Worm (Caenorhabditis elegans) whole organism, midembryonic: ENCODE results near the gene unc-30.

Experiments
- T22C8.4 ChIP-seq: fragments of 200-800 bp; sonication (Bioruptor generic); IDR thresholded peaks from 2 replicates; pipeline ENCODE4 v1.3.6; 2022; ENCODE audit warnings: missing genetic modification characterization, missing compliant biosample characterization
- cog-1 ChIP-seq: sonication (generic microtip); optimal IDR thresholded peaks from 2 replicates; lab custom pipeline; 2016; ENCODE audit warnings: missing genetic modification characterization, missing compliant biosample characterization
- flt-1 ChIP-seq: fragments of 200-800 bp; sonication (Bioruptor generic); IDR thresholded peaks from 2 replicates; pipeline ENCODE4 v1.3.6; 2022; ENCODE audit warnings: missing genetic modification characterization, missing compliant biosample characterization
- klf-2 ChIP-seq: fragments of 200-800 bp; sonication (Bioruptor generic); conservative IDR thresholded peaks from 2 replicates; pipeline ENCODE4 v1.3.6; 2022; ENCODE audit warnings: missing genetic modification reagents, missing genetic modification characterization, missing compliant biosample characterization
- med-1 ChIP-seq: sonication (generic microtip); optimal IDR thresholded peaks from 2 replicates; lab custom pipeline; 2017; ENCODE audit warnings: missing genetic modification characterization, mild to moderate bottlenecking, missing compliant biosample characterization, antibody characterized with exemption, missing genetic modification reagents; ENCODE audit not compliant: insufficient read depth
- ref-1 ChIP-seq: fragments of 200-800 bp; sonication (Bioruptor generic); conservative IDR thresholded peaks from 2 replicates; pipeline ENCODE4 v1.3.6; 2022; ENCODE audit warnings: missing genetic modification reagents, missing genetic modification characterization, missing compliant biosample characterization
- tab-1 ChIP-seq: fragments of 200-800 bp; sonication (Bioruptor generic); IDR thresholded peaks from 2 replicates; pipeline ENCODE4 v1.3.6; 2022; ENCODE audit warnings: missing genetic modification characterization, missing compliant biosample characterization
- ztf-23 ChIP-seq: fragments of 200-800 bp; sonication (Bioruptor generic); IDR thresholded peaks from 2 replicates; pipeline ENCODE4 v1.3.6; 2022; ENCODE audit warnings: missing genetic modification reagents, missing genetic modification characterization, missing compliant biosample characterization
- ztf-29 ChIP-seq: fragments of 200-800 bp; sonication (Bioruptor generic); IDR thresholded peaks from 2 replicates; pipeline ENCODE4 v1.3.6; 2022; ENCODE audit warnings: missing genetic modification reagents, missing genetic modification characterization, missing compliant biosample characterization

Gene unc-30

DNA sequence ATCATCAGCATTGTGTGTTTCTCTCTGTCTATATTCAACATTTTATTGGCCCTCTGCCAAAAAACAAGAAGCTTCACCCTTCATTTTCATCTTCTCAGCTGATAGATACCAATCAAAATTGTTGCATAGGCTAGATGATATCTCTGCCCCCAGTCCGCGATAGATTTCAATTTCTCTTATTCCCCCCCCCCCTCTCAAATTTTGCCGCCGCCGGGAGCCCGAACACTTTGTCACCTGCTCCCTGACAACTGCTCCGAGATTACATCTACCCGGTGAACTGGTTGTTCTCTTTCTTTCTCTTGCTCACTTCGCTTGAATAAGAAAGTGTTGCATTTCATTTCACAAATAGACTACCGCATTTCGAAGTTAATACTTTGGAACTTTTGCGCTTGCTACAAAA, 7.2 kb downstream of the unc-30 start:
- TF ChIP-seq cog-1, result no peak
- TF ChIP-seq ztf-29 (GFP tag; lab: Robert Waterston, UW), result no peak
- TF ChIP-seq T22C8.4 (GFP tag; lab: Robert Waterston, UW), result no peak
- TF ChIP-seq ztf-23, result no peak
- no peak for TF ChIP-seq tab-1 (GFP tag; lab: Robert Waterston, UW)
- no peak for TF ChIP-seq ref-1 (GFP tag; lab: Robert Waterston, UW)
- TF ChIP-seq med-1 (GFP tag; lab: Kevin White, UChicago), result no peak
- TF ChIP-seq flt-1 (GFP tag; lab: Robert Waterston, UW), result no peak
- no peak for TF ChIP-seq klf-2 (GFP tag; lab: Robert Waterston, UW)

DNA sequence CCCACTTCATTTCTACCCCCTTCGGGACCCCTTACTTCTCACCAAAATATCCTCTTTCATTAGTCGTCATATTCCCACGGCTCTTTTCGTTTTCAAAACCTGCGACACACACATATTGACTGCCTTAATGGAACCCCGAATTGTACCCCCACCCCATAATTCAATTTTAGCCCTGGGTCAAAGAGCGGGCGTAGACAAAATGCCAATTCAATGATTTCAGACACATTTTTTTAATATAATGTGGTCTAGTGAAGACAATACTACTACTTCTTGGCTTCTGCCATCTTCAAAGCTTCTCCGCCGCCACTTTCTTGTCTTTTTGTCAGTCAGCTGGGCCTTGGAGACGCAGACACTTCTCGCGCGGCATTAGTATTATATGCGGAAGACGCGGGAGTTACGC, 8.9 kb downstream of the unc-30 start:
- TF ChIP-seq klf-2 (GFP tag; lab: Robert Waterston, UW), result no peak
- TF ChIP-seq tab-1 (GFP tag; lab: Robert Waterston, UW), result no peak

DNA sequence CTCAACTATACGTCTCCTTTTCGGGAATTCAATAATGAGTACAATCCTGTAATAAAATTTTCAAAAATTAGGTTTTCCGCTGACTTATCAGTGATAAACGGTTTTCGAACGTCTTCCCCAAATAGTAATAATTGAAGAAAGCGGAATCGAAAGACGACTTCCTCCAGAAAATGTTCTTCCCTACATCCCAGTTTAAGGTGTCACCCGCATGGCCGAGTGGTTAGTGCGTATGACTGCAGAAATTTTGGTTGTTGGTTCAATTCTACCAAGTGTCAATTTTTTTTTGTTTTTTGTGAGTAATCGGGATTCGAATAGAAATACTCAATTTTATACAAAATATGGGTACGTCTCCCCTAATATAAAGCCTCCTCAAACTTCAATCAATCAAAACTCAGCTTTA, 22.0 kb downstream of the unc-30 start:
- TF ChIP-seq ztf-23 (peak; percentile 30; the same call in 1 of the 2 replicates), flt-1 (GFP tag; lab: Robert Waterston, UW) (peak; percentile 54), tab-1 (GFP tag; lab: Robert Waterston, UW) (0 out of 2 replicates have a peak, but pooled peaks have one; percentile 51), ref-1 (GFP tag; lab: Robert Waterston, UW) (peak; percentile 43; the same call in 1 of the 2 replicates), T22C8.4 (GFP tag; lab: Robert Waterston, UW) (0 out of 2 replicates have a peak, but pooled peaks have one; percentile 25)

DNA sequence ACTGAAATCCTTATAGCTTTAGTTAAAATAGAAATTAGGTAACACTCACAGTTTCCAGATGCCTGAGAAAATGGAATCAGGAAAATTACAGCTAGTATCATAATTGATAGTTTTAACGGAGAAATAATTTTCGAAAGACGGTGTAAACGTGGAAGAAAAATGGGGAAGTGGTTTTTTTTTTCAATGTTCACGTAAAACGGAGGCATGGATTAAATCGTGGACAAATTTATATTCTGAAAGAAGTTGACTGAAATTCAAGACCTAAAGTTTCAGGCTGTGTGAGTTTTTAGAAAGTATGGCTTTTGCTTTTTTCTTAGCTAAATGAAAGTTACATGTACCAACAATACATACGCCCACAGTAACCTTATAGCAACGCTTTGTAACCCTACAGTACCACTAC, 23.5 kb downstream of the unc-30 start, which contains the start of gene spe-43:
TSS of gene spe-43 (minus strand) at position 101 of the 400 bp plus-strand sequence.
- TF ChIP-seq tab-1 (GFP tag; lab: Robert Waterston, UW) (no peak), klf-2 (GFP tag; lab: Robert Waterston, UW) (no peak), med-1 (GFP tag; lab: Kevin White, UChicago) (no peak), ref-1 (GFP tag; lab: Robert Waterston, UW) (no peak), ztf-23 (no peak), ztf-29 (GFP tag; lab: Robert Waterston, UW) (no peak), cog-1 (no peak), T22C8.4 (GFP tag; lab: Robert Waterston, UW) (no peak), flt-1 (GFP tag; lab: Robert Waterston, UW) (no peak)

DNA sequence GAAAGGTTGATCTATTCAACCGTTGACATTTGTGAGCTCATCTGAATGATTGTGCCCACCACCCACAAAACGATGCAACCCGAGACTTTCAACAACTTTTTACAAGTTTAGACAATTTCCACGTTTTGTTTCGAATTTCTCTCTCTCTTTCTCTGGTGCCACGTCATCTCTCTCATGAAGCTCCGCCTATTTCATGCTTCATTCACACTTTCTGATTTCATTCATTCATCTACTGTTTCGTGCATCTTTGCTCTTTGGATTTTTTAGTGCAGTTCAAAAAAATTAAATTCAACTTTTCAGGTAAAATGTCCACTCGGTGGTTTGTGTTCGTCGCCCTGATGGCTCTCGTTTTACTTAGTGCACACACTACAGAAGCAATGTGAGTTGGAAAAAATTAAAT, 30.5 kb downstream of the unc-30 start, which contains the start of gene nlp-79:
TSS of gene nlp-79 (plus strand) at position 301 of the 400 bp plus-strand sequence.
- TF ChIP-seq cog-1, result no peak
- TF ChIP-seq ztf-29 (GFP tag; lab: Robert Waterston, UW), result no peak
- TF ChIP-seq klf-2 (GFP tag; lab: Robert Waterston, UW), result no peak
- no peak for TF ChIP-seq tab-1 (GFP tag; lab: Robert Waterston, UW)
- no peak for TF ChIP-seq flt-1 (GFP tag; lab: Robert Waterston, UW)
- no peak for TF ChIP-seq ztf-23

DNA sequence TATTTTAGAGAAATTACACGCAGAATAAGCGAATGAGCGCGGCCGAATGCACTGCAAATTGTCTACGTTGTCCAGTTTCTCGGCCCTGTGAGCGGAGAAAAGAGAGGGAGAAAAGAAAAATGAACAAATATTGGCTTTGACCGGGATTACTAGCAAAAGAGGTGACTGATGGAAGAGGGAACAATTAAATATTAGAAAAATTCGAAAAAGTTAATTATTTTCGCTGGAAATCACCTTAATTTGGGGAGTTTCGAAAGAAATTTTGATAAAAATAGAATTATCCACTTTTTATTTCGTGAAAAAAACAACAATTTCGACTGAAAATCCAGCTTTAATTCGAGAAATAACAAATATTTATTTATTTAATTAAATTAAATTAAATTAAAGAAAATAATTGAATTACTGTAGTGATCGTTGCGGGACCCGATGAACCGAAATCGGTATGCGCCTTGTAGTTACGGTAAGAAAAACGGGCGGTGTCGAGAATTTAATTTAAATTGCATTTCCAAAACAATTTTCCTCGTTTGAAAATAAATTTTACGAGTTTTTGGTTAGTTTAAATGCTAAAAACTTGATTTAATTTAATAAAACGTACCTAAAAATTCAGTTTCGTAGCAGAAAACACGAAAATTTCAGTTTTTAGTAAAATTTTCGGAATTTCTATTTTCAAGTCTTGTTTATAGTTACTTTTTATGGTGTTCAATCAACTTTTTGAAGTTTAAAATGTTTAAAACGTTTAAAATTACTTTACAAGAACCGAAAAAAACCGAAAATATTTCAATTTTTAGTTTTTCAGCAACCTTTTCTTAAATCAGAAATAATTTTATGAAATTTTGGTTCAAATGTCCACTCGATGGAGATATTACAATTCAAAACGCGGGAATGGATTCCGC, 35.9 kb downstream of the unc-30 start, which contains the start of the genes crld-1 and msh-5:
TSS of gene crld-1 (minus strand) at position 51 of the 893 bp plus-strand sequence.
TSS of gene msh-5 (plus strand) at position 843 of the 893 bp plus-strand sequence.
- TF ChIP-seq ztf-23 (no peak), flt-1 (GFP tag; lab: Robert Waterston, UW) (no peak), ztf-29 (GFP tag; lab: Robert Waterston, UW) (no peak), ref-1 (GFP tag; lab: Robert Waterston, UW) (no peak), tab-1 (GFP tag; lab: Robert Waterston, UW) (no peak), cog-1 (no peak), T22C8.4 (GFP tag; lab: Robert Waterston, UW) (no peak), klf-2 (GFP tag; lab: Robert Waterston, UW) (no peak), med-1 (GFP tag; lab: Kevin White, UChicago) (no peak)

DNA sequence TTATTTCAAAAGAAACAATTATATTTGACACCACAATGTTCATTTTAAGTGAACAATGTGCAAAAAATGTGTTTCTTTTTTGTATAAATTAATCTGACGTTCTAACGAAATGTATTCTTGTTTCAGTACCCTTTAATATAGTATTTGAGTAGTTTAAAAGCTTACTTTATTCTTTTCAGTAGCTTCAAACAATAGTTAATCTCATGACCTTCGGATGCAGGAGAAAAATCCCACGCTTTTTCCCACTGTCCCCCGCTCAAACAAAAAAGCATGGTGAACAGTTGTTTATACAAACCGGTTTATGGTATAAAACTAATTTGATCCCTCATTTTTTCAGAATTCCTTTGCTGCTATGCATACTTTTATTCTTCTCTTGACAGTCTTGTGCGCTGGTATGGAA, 46.4 kb downstream of the unc-30 start, which contains the start of gene scl-14:
TSS of gene scl-14 (plus strand) at position 301 of the 400 bp plus-strand sequence.
- no peak for TF ChIP-seq klf-2 (GFP tag; lab: Robert Waterston, UW)
- no peak for TF ChIP-seq med-1 (GFP tag; lab: Kevin White, UChicago)
- no peak for TF ChIP-seq T22C8.4 (GFP tag; lab: Robert Waterston, UW)
- no peak for TF ChIP-seq ztf-29 (GFP tag; lab: Robert Waterston, UW)
- no peak for TF ChIP-seq cog-1
- no peak for TF ChIP-seq ztf-23
- TF ChIP-seq tab-1 (GFP tag; lab: Robert Waterston, UW), result no peak
- no peak for TF ChIP-seq ref-1 (GFP tag; lab: Robert Waterston, UW)
- no peak for TF ChIP-seq flt-1 (GFP tag; lab: Robert Waterston, UW)

DNA sequence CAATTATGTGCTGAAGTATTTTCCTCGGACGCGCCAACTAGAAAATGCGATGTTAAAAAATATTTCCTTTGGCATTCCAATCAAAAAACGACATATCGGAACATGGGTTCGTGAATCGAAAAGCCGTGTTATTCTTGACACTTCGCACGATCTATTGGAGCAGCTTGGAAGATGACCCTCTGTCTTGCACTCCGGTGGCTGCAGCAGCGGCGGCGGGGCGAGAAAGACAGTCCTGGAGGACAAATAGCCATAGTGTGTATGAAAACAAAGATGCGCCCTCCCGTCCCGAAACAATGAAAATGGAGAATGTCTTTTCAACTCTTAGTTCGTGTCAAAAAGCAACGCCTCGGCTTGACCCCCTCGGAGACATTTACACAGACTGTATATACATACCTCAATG, 48.8 kb downstream of the unc-30 start:
- TF ChIP-seq T22C8.4 (GFP tag; lab: Robert Waterston, UW) (no peak), ztf-29 (GFP tag; lab: Robert Waterston, UW) (no peak), klf-2 (GFP tag; lab: Robert Waterston, UW) (no peak), flt-1 (GFP tag; lab: Robert Waterston, UW) (no peak), ref-1 (GFP tag; lab: Robert Waterston, UW) (no peak), ztf-23 (no peak), med-1 (GFP tag; lab: Kevin White, UChicago) (no peak), tab-1 (GFP tag; lab: Robert Waterston, UW) (no peak), cog-1 (no peak)

DNA sequence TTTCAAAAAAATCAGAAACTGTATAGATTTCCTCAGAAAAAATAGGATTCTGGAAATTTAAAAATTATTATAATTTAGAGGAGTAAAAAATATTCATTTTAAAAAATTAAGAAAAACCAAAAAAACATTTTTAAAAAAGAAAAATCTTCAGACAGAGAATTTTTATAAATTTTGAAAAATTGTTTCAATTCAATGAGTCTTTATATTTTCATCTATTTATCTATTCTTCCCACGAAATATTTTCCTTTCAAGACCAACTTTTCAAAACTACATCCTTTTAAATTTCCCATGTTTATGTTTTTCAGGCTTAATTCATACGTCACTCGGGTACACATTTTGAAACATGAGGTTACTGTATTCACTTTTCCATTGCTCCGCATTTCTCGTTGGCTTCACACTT, 51.5 kb downstream of the unc-30 start, which contains the start of gene nas-14:
TSS of gene nas-14 (plus strand) at position 301 of the 400 bp plus-strand sequence.
- TF ChIP-seq T22C8.4 (GFP tag; lab: Robert Waterston, UW), result no peak
